Fruit fly (Drosophila melanogaster) whole organism, prepupa: Measurements from ENCODE around the gene Tps1.
A peak's percentile ranks its signal among the peaks of the same experiment; 100 is the strongest.

Source experiments
- CG10631 ChIP-seq: fragments of 200-800 bp; sonication (Bioruptor generic); optimal IDR thresholded peaks from 2 replicates; lab custom pipeline; 2016; ENCODE audit warnings: missing biosample characterization, missing genetic modification characterization
- CG10669 ChIP-seq: fragments of 200-800 bp; sonication (Bioruptor generic); optimal IDR thresholded peaks from 3 replicates; lab custom pipeline; 2018; ENCODE audit warnings: missing biosample characterization, mild to moderate bottlenecking, missing genetic modification characterization, moderate library complexity
- CG11762 ChIP-seq: fragments of 200-800 bp; sonication (Bioruptor generic); optimal IDR thresholded peaks from 3 replicates; lab custom pipeline; 2016; ENCODE audit warnings: missing biosample characterization, missing genetic modification characterization; ENCODE audit not compliant: insufficient read depth
- CG11902 ChIP-seq: fragments of 200-800 bp; sonication (Bioruptor generic); optimal IDR thresholded peaks from 3 replicates; lab custom pipeline; 2016; ENCODE audit warnings: missing biosample characterization, missing genetic modification characterization
- CG15336 ChIP-seq: fragments of 200-800 bp; sonication (Bioruptor generic); IDR thresholded peaks from 2 replicates; pipeline ENCODE4 v1.3.6; 2022; ENCODE audit warnings: missing biosample characterization, missing genetic modification characterization
- CG1621 ChIP-seq: fragments of 200-800 bp; sonication (Bioruptor generic); optimal IDR thresholded peaks from 3 replicates; lab custom pipeline; 2018; ENCODE audit warnings: missing biosample characterization, mild to moderate bottlenecking, missing genetic modification characterization
- CG16779 ChIP-seq: fragments of 200-800 bp; sonication (Bioruptor generic); optimal IDR thresholded peaks from 3 replicates; lab custom pipeline; 2017; ENCODE audit warnings: missing biosample characterization, mild to moderate bottlenecking, missing genetic modification characterization
- CG3032 ChIP-seq: fragments of 200-800 bp; optimal IDR thresholded peaks from 2 replicates; lab custom pipeline; 2019; ENCODE audit warnings: missing biosample characterization, mild to moderate bottlenecking, missing genetic modification characterization, moderate library complexity
- CG32006 ChIP-seq: fragments of 200-800 bp; sonication (Bioruptor generic); optimal IDR thresholded peaks from 3 replicates; lab custom pipeline; 2017; ENCODE audit warnings: missing biosample characterization, mild to moderate bottlenecking, missing genetic modification characterization
- CG34406 ChIP-seq: fragments of 200-800 bp; sonication (Bioruptor generic); optimal IDR thresholded peaks from 3 replicates; lab custom pipeline; 2016; ENCODE audit warnings: missing biosample characterization, missing genetic modification characterization
- CG3919 ChIP-seq: fragments of 200-800 bp; sonication (Bioruptor generic); optimal IDR thresholded peaks from 3 replicates; lab custom pipeline; 2016; ENCODE audit warnings: missing biosample characterization, missing genetic modification characterization
- CG6163 ChIP-seq: fragments of 200-800 bp; sonication (Bioruptor generic); IDR thresholded peaks from 3 replicates; pipeline ENCODE4 v1.3.6; 2022; ENCODE audit warnings: missing biosample characterization, missing genetic modification characterization
- CG6276 ChIP-seq: fragments of 200-800 bp; sonication (Bioruptor generic); optimal IDR thresholded peaks from 2 replicates; lab custom pipeline; 2017; ENCODE audit warnings: missing biosample characterization, mild to moderate bottlenecking, missing genetic modification characterization
- CG6792 ChIP-seq: fragments of 200-800 bp; sonication (Bioruptor generic); optimal IDR thresholded peaks from 3 replicates; lab custom pipeline; 2016; ENCODE audit warnings: missing biosample characterization, missing genetic modification characterization
- CG6808 ChIP-seq: fragments of 200-800 bp; sonication (Bioruptor generic); optimal IDR thresholded peaks from 3 replicates; lab custom pipeline; 2017; ENCODE audit warnings: missing biosample characterization, missing genetic modification characterization, mild to moderate bottlenecking, moderate library complexity, missing genetic modification reagents
- CG7368 ChIP-seq: fragments of 200-800 bp; sonication (Bioruptor generic); optimal IDR thresholded peaks from 3 replicates; lab custom pipeline; 2016; ENCODE audit warnings: missing biosample characterization, missing genetic modification characterization
- CG8119 ChIP-seq: fragments of 200-800 bp; sonication (Bioruptor generic); IDR thresholded peaks from 3 replicates; pipeline ENCODE4 v1.3.6; 2022; ENCODE audit warnings: missing biosample characterization, missing genetic modification characterization
- CG8319 ChIP-seq: fragments of 200-800 bp; sonication (Bioruptor generic); optimal IDR thresholded peaks from 3 replicates; lab custom pipeline; 2016; ENCODE audit warnings: missing biosample characterization, missing genetic modification characterization
- CG8632 ChIP-seq: fragments of 200-800 bp; sonication (Bioruptor generic); optimal IDR thresholded peaks from 3 replicates; lab custom pipeline; 2016; ENCODE audit warnings: missing biosample characterization, missing genetic modification characterization
- CG9139 ChIP-seq: fragments of 200-800 bp; sonication (Bioruptor generic); optimal IDR thresholded peaks from 3 replicates; lab custom pipeline; 2017; ENCODE audit warnings: missing biosample characterization, mild to moderate bottlenecking, missing genetic modification characterization
- Eip75B ChIP-seq: fragments of 200-800 bp; sonication (Bioruptor generic); optimal IDR thresholded peaks from 3 replicates; lab custom pipeline; 2016; ENCODE audit warnings: missing biosample characterization, missing genetic modification characterization
- Eip78C ChIP-seq: fragments of 200-800 bp; sonication (Bioruptor generic); peaks from one replicate; lab custom pipeline; 2016; ENCODE audit warnings: missing biosample characterization, missing genetic modification characterization
- Ets96B ChIP-seq: fragments of 200-800 bp; optimal IDR thresholded peaks from 2 replicates; lab custom pipeline; 2019; ENCODE audit warnings: missing biosample characterization, mild to moderate bottlenecking, missing genetic modification characterization, moderate library complexity
- Gug ChIP-seq: fragments of 200-800 bp; sonication (Bioruptor generic); IDR thresholded peaks from 2 replicates; pipeline ENCODE4 v1.3.6; 2022; ENCODE audit warnings: missing biosample characterization, missing genetic modification characterization
- Hr38 ChIP-seq: sonication (Bioruptor generic); optimal IDR thresholded peaks from 2 replicates; lab custom pipeline; 2016; ENCODE audit warnings: missing biosample characterization, missing genetic modification characterization
- Hr4 ChIP-seq: fragments of 200-800 bp; sonication (Bioruptor generic); optimal IDR thresholded peaks from 3 replicates; lab custom pipeline; 2016; ENCODE audit warnings: missing biosample characterization, missing genetic modification characterization
- Lpt ChIP-seq: fragments of 200-800 bp; sonication (Bioruptor generic); optimal IDR thresholded peaks from 3 replicates; lab custom pipeline; 2016; ENCODE audit warnings: missing biosample characterization, missing genetic modification characterization
- Met ChIP-seq: fragments of 200-800 bp; sonication (Bioruptor generic); optimal IDR thresholded peaks from 3 replicates; lab custom pipeline; 2016; ENCODE audit warnings: missing biosample characterization, missing genetic modification characterization
- OdsH ChIP-seq: fragments of 200-800 bp; sonication (Bioruptor generic); optimal IDR thresholded peaks from 3 replicates; lab custom pipeline; 2016; ENCODE audit warnings: missing biosample characterization, missing genetic modification characterization
- Smox ChIP-seq: fragments of 200-800 bp; sonication (Bioruptor generic); optimal IDR thresholded peaks from 3 replicates; lab custom pipeline; 2016; ENCODE audit warnings: missing biosample characterization, missing genetic modification characterization
- Sox102F ChIP-seq: fragments of 200-800 bp; sonication (Bioruptor generic); optimal IDR thresholded peaks from 2 replicates; lab custom pipeline; 2016; ENCODE audit warnings: missing biosample characterization, mild to moderate bottlenecking, missing genetic modification characterization
- Sox14 ChIP-seq: fragments of 200-800 bp; sonication (Bioruptor generic); optimal IDR thresholded peaks from 3 replicates; lab custom pipeline; 2016; ENCODE audit warnings: missing biosample characterization, missing genetic modification characterization
- achi ChIP-seq: fragments of 200-800 bp; sonication (Bioruptor generic); optimal IDR thresholded peaks from 3 replicates; lab custom pipeline; 2016; ENCODE audit warnings: missing biosample characterization, missing genetic modification characterization
- acj6 ChIP-seq: fragments of 200-800 bp; sonication (Bioruptor generic); optimal IDR thresholded peaks from 3 replicates; lab custom pipeline; 2016; ENCODE audit warnings: missing biosample characterization, missing genetic modification characterization
- cyc ChIP-seq: fragments of 200-800 bp; sonication (Bioruptor generic); optimal IDR thresholded peaks from 3 replicates; lab custom pipeline; 2016; ENCODE audit warnings: missing biosample characterization, missing genetic modification characterization
- dac ChIP-seq: fragments of 200-800 bp; sonication (Bioruptor generic); optimal IDR thresholded peaks from 2 replicates; lab custom pipeline; 2017; ENCODE audit warnings: missing biosample characterization, mild to moderate bottlenecking, missing genetic modification characterization
- dsx ChIP-seq: fragments of 200-800 bp; optimal IDR thresholded peaks from 3 replicates; lab custom pipeline; 2019; ENCODE audit warnings: missing biosample characterization, mild to moderate bottlenecking, missing genetic modification characterization, moderate library complexity; ENCODE audit not compliant: poor library complexity, severe bottlenecking
- eg ChIP-seq: fragments of 200-800 bp; sonication (Bioruptor generic); IDR thresholded peaks from 3 replicates; pipeline ENCODE4 v1.3.6; 2022; ENCODE audit warnings: missing biosample characterization, missing genetic modification characterization
- esn ChIP-seq: fragments of 200-800 bp; sonication (Bioruptor generic); optimal IDR thresholded peaks from 2 replicates; lab custom pipeline; 2016; ENCODE audit warnings: missing biosample characterization, mild to moderate bottlenecking, missing genetic modification characterization, moderate library complexity
- fd59A ChIP-seq: fragments of 200-800 bp; sonication (Bioruptor generic); optimal IDR thresholded peaks from 2 replicates; lab custom pipeline; 2017; ENCODE audit warnings: missing biosample characterization, mild to moderate bottlenecking, missing genetic modification characterization, missing genetic modification reagents
- fd85E ChIP-seq: fragments of 200-800 bp; sonication (Bioruptor generic); optimal IDR thresholded peaks from 3 replicates; lab custom pipeline; 2016; ENCODE audit warnings: missing biosample characterization, missing genetic modification characterization
- fkh ChIP-seq: fragments of 200-800 bp; sonication (Bioruptor generic); optimal IDR thresholded peaks from 3 replicates; lab custom pipeline; 2017; ENCODE audit warnings: missing biosample characterization, mild to moderate bottlenecking, missing genetic modification characterization, moderate library complexity
- lz ChIP-seq: fragments of 200-800 bp; sonication (Bioruptor generic); optimal IDR thresholded peaks from 3 replicates; lab custom pipeline; 2016; ENCODE audit warnings: missing biosample characterization, missing genetic modification characterization
- net ChIP-seq: fragments of 200-800 bp; sonication (Bioruptor generic); optimal IDR thresholded peaks from 3 replicates; lab custom pipeline; 2016; ENCODE audit warnings: missing biosample characterization, missing genetic modification characterization
- pdm3 ChIP-seq: fragments of 200-800 bp; sonication (Bioruptor generic); optimal IDR thresholded peaks from 3 replicates; lab custom pipeline; 2016; ENCODE audit warnings: missing biosample characterization, missing genetic modification characterization
- salr ChIP-seq, 2 experiments: fragments of 200-800 bp; sonication (Bioruptor generic); optimal IDR thresholded peaks; 3 replicates each; lab custom pipeline; 2016 to 2018; ENCODE audit warnings: missing biosample characterization in 2 of 2, missing genetic modification characterization in 2 of 2, mild to moderate bottlenecking in 1 of 2
- spab ChIP-seq: fragments of 200-800 bp; sonication (Bioruptor generic); optimal IDR thresholded peaks from 2 replicates; lab custom pipeline; 2017; ENCODE audit warnings: missing biosample characterization, mild to moderate bottlenecking, missing genetic modification characterization, missing genetic modification reagents
- ss ChIP-seq, 2 experiments: fragments of 200-800 bp; sonication (Bioruptor generic); optimal IDR thresholded peaks; 2 replicates in 1 of 2; 3 replicates in 1 of 2; lab custom pipeline; 2017 to 2018; ENCODE audit warnings: mild to moderate bottlenecking in 2 of 2, missing biosample characterization in 2 of 2, missing genetic modification characterization in 2 of 2, moderate library complexity in 1 of 2
- vri ChIP-seq: fragments of 200-800 bp; sonication (Bioruptor generic); optimal IDR thresholded peaks from 3 replicates; lab custom pipeline; 2016; ENCODE audit warnings: missing biosample characterization, mild to moderate bottlenecking, missing genetic modification characterization

Tps1 gene

dm6 chr2L:4416089-4416488 is 28.0 kb downstream of the Tps1 start (continued):
- TF ChIP-seq CG6163 (GFP tag; lab: Robert Waterston, UW) (peak; percentile 49; the same call in 1 of the 3 replicates), CG8632 (GFP tag; lab: Kevin White, UChicago) (no peak), CG34406 (GFP tag; lab: Kevin White, UChicago) (peak; percentile 18), CG9139 (GFP tag; lab: Kevin White, UChicago) (no peak), CG8319 (GFP tag; lab: Kevin White, UChicago) (no peak), CG11902 (no peak), Sox14 (peak; percentile 43), fd85E (GFP tag; lab: Kevin White, UChicago) (no peak)

DNA sequence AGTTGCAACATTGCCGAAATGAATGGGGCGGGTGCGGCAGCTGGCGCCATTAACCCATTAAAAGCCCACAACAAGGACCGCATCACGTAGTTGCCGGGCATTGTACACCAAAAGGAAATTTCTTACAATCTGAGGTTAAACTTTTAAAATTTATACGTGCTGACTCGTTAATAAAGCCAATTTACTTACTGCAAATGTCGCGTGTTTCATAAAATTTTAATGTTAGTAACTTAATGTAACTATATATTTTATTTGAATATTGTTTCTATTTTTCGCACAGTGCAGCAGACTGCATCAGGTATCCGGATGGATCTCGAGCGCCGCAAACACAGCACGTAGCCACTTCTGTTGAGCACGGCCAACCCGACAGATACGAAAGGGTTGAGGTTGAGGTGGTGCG is 28.8 kb downstream of the Tps1 start:
- no peak for TF ChIP-seq CG11762 (GFP tag; lab: Kevin White, UChicago)
- no peak for TF ChIP-seq net (GFP tag; lab: Kevin White, UChicago)
- TF ChIP-seq Lpt = no peak
- peak; percentile 55 for TF ChIP-seq dsx (GFP tag; lab: Kevin White, UChicago)
- TF ChIP-seq vri (GFP tag; lab: Kevin White, UChicago) = no peak
- peak; percentile 61 for TF ChIP-seq CG10669 (GFP tag; lab: Kevin White, UChicago)
- TF ChIP-seq CG16779 (tag; lab: Kevin White, UChicago) = peak; percentile 19
- peak; percentile 48; the same call in 1 of the 3 replicates for TF ChIP-seq CG6163 (GFP tag; lab: Robert Waterston, UW)
- TF ChIP-seq CG10631 = peak; percentile 37
- peak; percentile 33 for TF ChIP-seq OdsH (GFP tag; lab: Kevin White, UChicago)
- no peak for TF ChIP-seq dac (GFP tag; lab: Kevin White, UChicago)
- TF ChIP-seq CG1621 (tag; lab: Kevin White, UChicago) = peak; percentile 26
- peak; percentile 31 for TF ChIP-seq CG6808 (GFP tag; lab: Kevin White, UChicago)
- TF ChIP-seq CG8319 (GFP tag; lab: Kevin White, UChicago) = peak; percentile 25
- TF ChIP-seq Met (GFP tag; lab: Kevin White, UChicago) = peak; percentile 43
- peak; percentile 24 to 60 for TF ChIP-seq ss (GFP tag; optimal IDR thresholded peaks at IDR 0.05; lab: Kevin White, UChicago)
- TF ChIP-seq eg (GFP tag; lab: Robert Waterston, UW) = peak; percentile 51; the same call in 2 of the 3 replicates
- peak; percentile 82 for TF ChIP-seq Eip78C (GFP tag; lab: Kevin White, UChicago)
- peak; percentile 18 for TF ChIP-seq cyc (GFP tag; lab: Kevin White, UChicago)
- TF ChIP-seq Gug (GFP tag; lab: Robert Waterston, UW) = 0 out of 2 replicates have a peak, but pooled peaks have one; percentile 21
- no peak for TF ChIP-seq fd85E (GFP tag; lab: Kevin White, UChicago)
- peak; percentile 44 for TF ChIP-seq esn
- peak; percentile 33 for TF ChIP-seq Eip75B
- TF ChIP-seq CG32006 (GFP tag; lab: Kevin White, UChicago) = peak; percentile 51
- peak; percentile 4 for TF ChIP-seq Smox
- TF ChIP-seq CG3919 = peak; percentile 42
- peak; percentile 52 for TF ChIP-seq Ets96B (tag; lab: Kevin White, UChicago)
- TF ChIP-seq CG3032 (tag; lab: Kevin White, UChicago) = peak; percentile 59
- TF ChIP-seq fd59A = peak; percentile 10
- peak; percentile 4 for TF ChIP-seq CG34406 (GFP tag; lab: Kevin White, UChicago)
- TF ChIP-seq salr (GFP tag; optimal IDR thresholded peaks at IDR 0.05; lab: Kevin White, UChicago) = no peak
- TF ChIP-seq CG6792 (GFP tag; lab: Kevin White, UChicago) = peak; percentile 20
- peak; percentile 31 for TF ChIP-seq pdm3 (GFP tag; lab: Kevin White, UChicago)
- peak; percentile 31 for TF ChIP-seq acj6 (GFP tag; lab: Kevin White, UChicago)
- peak; percentile 41; the same call in 1 of the 3 replicates for TF ChIP-seq CG8119
- TF ChIP-seq CG15336 = peak; percentile 51
- TF ChIP-seq Sox102F (GFP tag; lab: Kevin White, UChicago) = no peak
- TF ChIP-seq Hr4 = peak; percentile 28
- no peak for TF ChIP-seq fkh
- no peak for TF ChIP-seq Sox14
- peak; percentile 40 for TF ChIP-seq achi (GFP tag; lab: Kevin White, UChicago)
- peak; percentile 34 for TF ChIP-seq spab
- TF ChIP-seq CG7368 (GFP tag; lab: Kevin White, UChicago) = no peak
- TF ChIP-seq CG6276 (GFP tag; lab: Kevin White, UChicago) = peak; percentile 4
- TF ChIP-seq CG9139 (GFP tag; lab: Kevin White, UChicago) = peak; percentile 20
- peak; percentile 24 for TF ChIP-seq lz (GFP tag; lab: Kevin White, UChicago)
- TF ChIP-seq Hr38 = no peak
